Fruit fly (Drosophila melanogaster): ENCODE results near the gene ATPsynE.

DNA sequence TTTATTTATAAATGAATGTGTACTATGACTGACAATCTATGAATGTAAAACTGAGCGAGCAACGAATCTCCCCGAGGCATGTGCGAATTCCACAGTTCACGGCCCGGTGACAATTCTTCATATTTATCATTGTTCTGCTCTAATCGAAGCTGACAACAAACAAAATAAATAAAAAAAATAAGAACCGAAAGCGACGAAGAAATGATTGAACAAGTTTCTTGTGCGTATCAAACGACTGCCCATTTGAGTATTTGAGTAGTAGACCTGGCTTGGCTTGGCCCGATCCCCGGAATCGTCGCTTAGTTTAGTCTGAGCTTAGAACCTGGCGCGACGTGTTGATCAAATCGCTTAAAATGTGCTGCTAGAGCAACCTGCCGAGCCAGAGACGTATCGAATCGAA, 16.7 kb upstream of the ATPsynE start, which contains the start of gene CG31321:
- TF ChIP-seq nerfin-1 (tag; optimal IDR thresholded peaks at IDR 0.05): no peak
- TF ChIP-seq CG2129 (GFP tag; IDR thresholded peaks at IDR 0.05; ENCODE audit: partially characterized antibody): no peak
- TF ChIP-seq B-H2 (GFP tag; optimal IDR thresholded peaks at IDR 0.05): no peak
- TF ChIP-seq trh (GFP tag; optimal IDR thresholded peaks at IDR 0.05): no peak
